Fruit fly (Drosophila melanogaster): Measurements from ENCODE around the gene CG18178.

The CG18178 gene

DNA sequence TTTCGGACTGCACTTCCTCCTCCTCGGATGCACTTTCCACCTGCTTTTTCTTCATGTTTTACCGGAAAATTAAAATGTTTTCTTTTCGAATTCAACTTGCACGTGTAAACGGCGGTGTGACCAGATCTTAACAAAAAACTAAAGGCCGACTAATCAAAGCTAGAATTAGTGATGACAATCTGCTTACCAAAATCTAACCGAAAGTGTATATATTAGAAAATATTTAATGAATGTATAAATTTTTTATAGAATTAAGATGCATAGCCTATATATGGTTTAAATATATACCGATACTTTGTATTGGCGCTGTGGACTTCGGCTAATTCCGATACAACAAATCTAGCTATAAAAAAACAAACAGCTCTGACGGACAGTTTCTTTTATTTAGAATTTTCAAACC, at the start of gene CG18178, which contains the start of gene CG14174:
TSS of gene CG18178 (minus strand) at position 216 of the 400 bp plus-strand sequence.
TSS of gene CG14174 (plus strand) at position 400 of the 400 bp plus-strand sequence.
- peak; percentile 63 for TF ChIP-seq Fer2 (tag; optimal IDR thresholded peaks at IDR 0.05)
- TF ChIP-seq stc (GFP tag; IDR thresholded peaks at IDR 0.05), result 0 out of 2 replicates have a peak, but pooled peaks have one; percentile 35
- TF ChIP-seq phol (tag; optimal IDR thresholded peaks at IDR 0.05), result peak; percentile 77
- TF ChIP-seq org-1 (GFP tag; optimal IDR thresholded peaks at IDR 0.05), result no peak
- TF ChIP-seq pnt (GFP tag; optimal IDR thresholded peaks at IDR 0.05), result no peak
- no peak for TF ChIP-seq crol (GFP tag; IDR thresholded peaks at IDR 0.05)
- peak; percentile 23 for TF ChIP-seq Dp (GFP tag; optimal IDR thresholded peaks at IDR 0.05)
- TF ChIP-seq CG5180 (GFP tag; optimal IDR thresholded peaks at IDR 0.05), result no peak
- TF ChIP-seq CG1792 (GFP tag; optimal IDR thresholded peaks at IDR 0.05), result no peak
- peak; percentile 70 for TF ChIP-seq CG3281 (GFP tag; optimal IDR thresholded peaks at IDR 0.05)
- TF ChIP-seq CG13424 (tag; optimal IDR thresholded peaks at IDR 0.05), result peak; percentile 85
- TF ChIP-seq dmrt99B (tag; optimal IDR thresholded peaks at IDR 0.05), result no peak
- no peak for TF ChIP-seq so (GFP tag; IDR thresholded peaks at IDR 0.05)
- peak; percentile 80 for TF ChIP-seq CG10147 (GFP tag; optimal IDR thresholded peaks at IDR 0.05)
- peak; percentile 67 for TF ChIP-seq CG6689 (GFP tag; IDR thresholded peaks at IDR 0.05)
- peak; percentile 67 for TF ChIP-seq vvl (GFP tag; IDR thresholded peaks at IDR 0.05)
- TF ChIP-seq twi (tag; optimal IDR thresholded peaks at IDR 0.05), result peak; percentile 76
- TF ChIP-seq CG6765 (GFP tag; optimal IDR thresholded peaks at IDR 0.05), result no peak
- TF ChIP-seq CG1602 (GFP tag; optimal IDR thresholded peaks at IDR 0.05), result peak; percentile 71
- TF ChIP-seq CG11456 (GFP tag; IDR thresholded peaks at IDR 0.05), result no peak
- TF ChIP-seq sisA (GFP tag; IDR thresholded peaks at IDR 0.05), result peak; percentile 58
- TF ChIP-seq jing (GFP tag; optimal IDR thresholded peaks at IDR 0.05), result peak; percentile 11
- peak; percentile 12 for TF ChIP-seq psq (GFP tag; optimal IDR thresholded peaks at IDR 0.05)
- TF ChIP-seq CG32767 (GFP tag; IDR thresholded peaks at IDR 0.05), result 0 out of 2 replicates have a peak, but pooled peaks have one; percentile 60
- TF ChIP-seq Nf-YB (GFP tag; optimal IDR thresholded peaks at IDR 0.05), result peak; percentile 50
- peak; percentile 45; the same call in 2 of the 3 replicates for TF ChIP-seq CG16813 (GFP tag; IDR thresholded peaks at IDR 0.05; ENCODE audit: partially characterized antibody)
- TF ChIP-seq CG30431 (GFP tag; optimal IDR thresholded peaks at IDR 0.05), result peak; percentile 25
- TF ChIP-seq CG17912 (GFP tag; optimal IDR thresholded peaks at IDR 0.05), result no peak
- TF ChIP-seq trem (tag; optimal IDR thresholded peaks at IDR 0.05), result peak; percentile 82
- TF ChIP-seq CG10979 (tag; optimal IDR thresholded peaks at IDR 0.05), result peak; percentile 74
- peak; percentile 78 for TF ChIP-seq Fer1 (GFP tag; optimal IDR thresholded peaks at IDR 0.05)
- TF ChIP-seq Six4 (GFP tag; optimal IDR thresholded peaks at IDR 0.05), result peak; percentile 51
- peak; percentile 67 for TF ChIP-seq CG32532 (GFP tag; IDR thresholded peaks at IDR 0.05)
- no peak for TF ChIP-seq bowl (GFP tag; IDR thresholded peaks at IDR 0.05)
- TF ChIP-seq NfI (GFP tag; optimal IDR thresholded peaks at IDR 0.05), result peak; percentile 76
- peak; percentile 79 for TF ChIP-seq CG15514 (GFP tag; optimal IDR thresholded peaks at IDR 0.05)
- TF ChIP-seq ATbp (GFP tag; optimal IDR thresholded peaks at IDR 0.05), result peak; percentile 25
- no peak for TF ChIP-seq CG6791 (GFP tag; IDR thresholded peaks at IDR 0.05; ENCODE audit: partially characterized antibody)
- peak; percentile 62 for TF ChIP-seq fd3F (GFP tag; optimal IDR thresholded peaks at IDR 0.05)
- peak; percentile 68 for TF ChIP-seq lmd (GFP tag; IDR thresholded peaks at IDR 0.05)
- TF ChIP-seq p53 (GFP tag; optimal IDR thresholded peaks at IDR 0.05), result no peak
- TF ChIP-seq CG1603 (tag; optimal IDR thresholded peaks at IDR 0.05), result no peak
- TF ChIP-seq Jarid2 (GFP tag; optimal IDR thresholded peaks at IDR 0.05), result no peak
- no peak for TF ChIP-seq CG17612 (GFP tag; IDR thresholded peaks at IDR 0.05)
- TF ChIP-seq lbe (GFP tag; optimal IDR thresholded peaks at IDR 0.05), result peak; percentile 51
- no peak for TF ChIP-seq Ravus (GFP tag; IDR thresholded peaks at IDR 0.05)
- no peak for TF ChIP-seq CG7786 (GFP tag; optimal IDR thresholded peaks at IDR 0.05)
- TF ChIP-seq CG12744 (GFP tag; optimal IDR thresholded peaks at IDR 0.05), result no peak
- no peak for TF ChIP-seq her (GFP tag; optimal IDR thresholded peaks at IDR 0.05)
- peak; percentile 28 for TF ChIP-seq CG12104 (GFP tag; optimal IDR thresholded peaks at IDR 0.05)
- TF ChIP-seq CG15696 (tag; optimal IDR thresholded peaks at IDR 0.05), result peak; percentile 85

Measured in whole organism, embryonic.